Worm (Caenorhabditis elegans) whole organism, L1 larva: ENCODE results near the gene F19H6.6.

Source experiments
- blmp-1 ChIP-seq: fragments of 150-350 bp; optimal IDR thresholded peaks from 2 replicates; lab custom pipeline; 2014; ENCODE audit warnings: missing biosample characterization, missing genetic modification characterization
- ceh-90 ChIP-seq: sonication (generic microtip); optimal IDR thresholded peaks from 2 replicates; lab custom pipeline; 2016; ENCODE audit warnings: missing genetic modification characterization, missing compliant biosample characterization
- dpl-1 ChIP-seq, 3 experiments: fragments of 150-350 bp in 2 of 3; sonication (generic microtip) in 1 of 3; optimal IDR thresholded peaks; 2 replicates each; lab custom pipeline; 2014 to 2017; ENCODE audit warnings: missing biosample characterization in 3 of 3, missing genetic modification characterization in 3 of 3, missing genetic modification reagents in 3 of 3
- egl-27 ChIP-seq, 2 experiments: fragments of 150-350 bp in 1 of 2; sonication (generic microtip); optimal IDR thresholded peaks; 3 replicates each; lab custom pipeline; 2017 to 2018; ENCODE audit warnings: missing biosample characterization in 2 of 2, missing genetic modification characterization in 2 of 2, missing genetic modification reagents in 2 of 2
- grh-1 ChIP-seq: fragments of 200-800 bp; sonication (Bioruptor generic); IDR thresholded peaks from 2 replicates; pipeline ENCODE4 v1.3.6; 2022; ENCODE audit warnings: missing genetic modification reagents, missing genetic modification characterization, missing compliant biosample characterization
- lsy-2 ChIP-seq, 2 experiments: fragments of 150-350 bp; optimal IDR thresholded peaks; 2 replicates each; lab custom pipeline; 2014; ENCODE audit warnings: missing biosample characterization in 2 of 2, missing genetic modification characterization in 2 of 2
- mep-1 ChIP-seq: fragments of 150-350 bp; optimal IDR thresholded peaks from 2 replicates; lab custom pipeline; 2014; ENCODE audit warnings: missing biosample characterization, missing genetic modification characterization
- pag-3 ChIP-seq: sonication (generic microtip); optimal IDR thresholded peaks from 2 replicates; lab custom pipeline; 2017; ENCODE audit warnings: missing genetic modification characterization, mild to moderate bottlenecking, missing compliant biosample characterization, antibody characterized with exemption, borderline replicate concordance; ENCODE audit not compliant: insufficient read depth
- tlp-1 ChIP-seq: fragments of 150-350 bp; optimal IDR thresholded peaks from 2 replicates; lab custom pipeline; 2014; ENCODE audit warnings: missing biosample characterization, missing genetic modification characterization
- unc-130 ChIP-seq: fragments of 150-350 bp; optimal IDR thresholded peaks from 2 replicates; lab custom pipeline; 2017; ENCODE audit warnings: missing biosample characterization, missing genetic modification characterization, inconsistent platforms

DNA sequence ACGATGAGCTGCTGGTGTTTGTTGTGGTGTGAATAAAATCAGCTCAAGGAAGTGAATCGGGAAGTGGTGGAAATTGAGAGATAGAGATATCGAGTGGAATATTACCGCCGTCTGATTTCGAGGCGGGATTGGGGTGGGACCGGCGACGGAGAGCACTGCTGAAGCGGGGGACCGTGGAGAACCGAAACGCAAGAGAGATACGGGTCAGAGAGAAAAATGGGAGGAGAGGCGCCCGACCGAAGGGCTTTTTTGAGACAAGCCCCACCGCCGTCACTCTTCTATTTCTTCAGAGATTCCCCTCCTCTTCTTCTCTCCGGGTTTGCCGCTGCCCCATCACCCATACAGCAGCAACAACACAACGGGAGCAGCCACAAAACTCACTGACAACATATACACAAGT, 45.4 kb downstream of the F19H6.6 start:
- TF ChIP-seq dpl-1 (GFP tag; optimal IDR thresholded peaks at IDR 0.05; lab: Kevin White, UChicago): no peak
- no peak for TF ChIP-seq lsy-2 (tag; optimal IDR thresholded peaks at IDR 0.05; lab: Kevin White, UChicago)
- TF ChIP-seq tlp-1 (tag; lab: Kevin White, UChicago): no peak
- TF ChIP-seq blmp-1 (tag; lab: Kevin White, UChicago): no peak
- TF ChIP-seq pag-3 (tag; lab: Kevin White, UChicago): no peak
- no peak for TF ChIP-seq mep-1
- no peak for TF ChIP-seq grh-1 (GFP tag; lab: Robert Waterston, UW)
- TF ChIP-seq egl-27 (tag; optimal IDR thresholded peaks at IDR 0.05; lab: Kevin White, UChicago): no peak
- TF ChIP-seq ceh-90 (tag; lab: Kevin White, UChicago): no peak
- no peak for TF ChIP-seq unc-130 (tag; lab: Kevin White, UChicago)
